Fruit fly (Drosophila melanogaster): Measurements from ENCODE around the gene CG33710.

The CG33710 gene

dm6 chr3L:19902560-19903399 lies 49.8 kb downstream of the CG33710 start (continued):
- TF ChIP-seq Lim3 (GFP tag; IDR thresholded peaks at IDR 0.05) (peak; percentile 92; the same call in 1 of the 2 replicates), CG17912 (GFP tag; optimal IDR thresholded peaks at IDR 0.05) (peak; percentile 53), CG30403 (GFP tag; optimal IDR thresholded peaks at IDR 0.05) (peak; percentile 96), phol (tag; optimal IDR thresholded peaks at IDR 0.05) (peak; percentile 90), ewg (GFP tag; optimal IDR thresholded peaks at IDR 0.05) (peak; percentile 84), chm (GFP tag; IDR thresholded peaks at IDR 0.05) (peak; percentile 96), HLH4C (GFP tag; IDR thresholded peaks at IDR 0.05; ENCODE audit: partially characterized antibody) (no peak), al (GFP tag; IDR thresholded peaks at IDR 0.05) (peak; percentile 87), scrt (GFP tag; optimal IDR thresholded peaks at IDR 0.05) (peak; percentile 91), CG18599 (GFP tag; optimal IDR thresholded peaks at IDR 0.05) (peak; percentile 78), CG10959 (GFP tag; IDR thresholded peaks at IDR 0.05) (no peak), btn (GFP tag; optimal IDR thresholded peaks at IDR 0.05) (peak; percentile 93), ssp (GFP tag; IDR thresholded peaks at IDR 0.05) (peak; percentile 76), Sox102F (GFP tag; optimal IDR thresholded peaks at IDR 0.05) (peak; percentile 96), hth (optimal IDR thresholded peaks at IDR 0.05) (no peak), Deaf1 (tag; optimal IDR thresholded peaks at IDR 0.05) (peak; percentile 91), CG2202 (tag; optimal IDR thresholded peaks at IDR 0.05) (peak; percentile 78), CG8281 (tag; optimal IDR thresholded peaks at IDR 0.05) (peak; percentile 81), CG1602 (GFP tag; optimal IDR thresholded peaks at IDR 0.05) (peak; percentile 91), CG1024 (GFP tag; IDR thresholded peaks at IDR 0.05) (peak; percentile 54; the same call in 1 of the 2 replicates), Sry-β (GFP tag; optimal IDR thresholded peaks at IDR 0.05) (peak; percentile 57), HLH3B (GFP tag; IDR thresholded peaks at IDR 0.05) (peak; percentile 96), CG14710 (tag; optimal IDR thresholded peaks at IDR 0.05) (peak; percentile 67), Oli (tag; optimal IDR thresholded peaks at IDR 0.05) (peak; percentile 96), chinmo (GFP tag; IDR thresholded peaks at IDR 0.05; ENCODE audit: partially characterized antibody) (0 out of 4 replicates have a peak, but pooled peaks have one; percentile 71), CG30020 (tag; optimal IDR thresholded peaks at IDR 0.05) (peak; percentile 64), Vsx1 (GFP tag; optimal IDR thresholded peaks at IDR 0.05) (peak; percentile 87)

Data from whole organism, embryonic.